Fruit fly (Drosophila melanogaster) whole organism, adult: ENCODE measurements around the gene bcn92.

Source experiments
- CG11617 ChIP-seq: fragments of 200-800 bp; sonication (Bioruptor generic); optimal IDR thresholded peaks from 2 replicates; lab custom pipeline; 2017; ENCODE audit warnings: mild to moderate bottlenecking, missing biosample characterization, missing genetic modification reagents, missing genetic modification characterization
- CG12768 ChIP-seq: fragments of 200-800 bp; sonication (Bioruptor generic); optimal IDR thresholded peaks from 2 replicates; lab custom pipeline; 2017; ENCODE audit warnings: missing biosample characterization, missing genetic modification characterization, mild to moderate bottlenecking, moderate library complexity, missing genetic modification reagents
- CG14711 ChIP-seq: fragments of 200-800 bp; sonication (Bioruptor generic); optimal IDR thresholded peaks from 2 replicates; lab custom pipeline; 2018; ENCODE audit warnings: missing biosample characterization, mild to moderate bottlenecking, missing genetic modification characterization, moderate library complexity
- CG1620 ChIP-seq: fragments of 200-800 bp; sonication (Bioruptor generic); optimal IDR thresholded peaks from 2 replicates; lab custom pipeline; 2016; ENCODE audit warnings: missing biosample characterization, missing genetic modification characterization
- CG33017 ChIP-seq: fragments of 200-800 bp; sonication (Bioruptor generic); optimal IDR thresholded peaks from 2 replicates; lab custom pipeline; 2018; ENCODE audit warnings: missing biosample characterization, mild to moderate bottlenecking, missing genetic modification characterization, moderate library complexity
- CG5204 ChIP-seq: fragments of 200-800 bp; sonication (Bioruptor generic); optimal IDR thresholded peaks from 2 replicates; lab custom pipeline; 2016; ENCODE audit warnings: missing biosample characterization, missing genetic modification characterization
- CG7045 ChIP-seq: fragments of 200-800 bp; sonication (Bioruptor generic); optimal IDR thresholded peaks from 2 replicates; lab custom pipeline; 2017; ENCODE audit warnings: missing biosample characterization, mild to moderate bottlenecking, missing genetic modification characterization
- CG7101 ChIP-seq: fragments of 200-800 bp; sonication (Bioruptor generic); optimal IDR thresholded peaks from 2 replicates; lab custom pipeline; 2018; ENCODE audit warnings: missing biosample characterization, mild to moderate bottlenecking, missing genetic modification characterization, moderate library complexity
- Clk ChIP-seq: fragments of 200-800 bp; sonication (Bioruptor generic); optimal IDR thresholded peaks from 2 replicates; lab custom pipeline; 2017; ENCODE audit warnings: missing biosample characterization, missing genetic modification characterization
- Crg-1 ChIP-seq: fragments of 200-800 bp; sonication (Bioruptor generic); optimal IDR thresholded peaks from 2 replicates; lab custom pipeline; 2016; ENCODE audit warnings: missing biosample characterization, missing genetic modification characterization
- Hr96 ChIP-seq: fragments of 200-800 bp; sonication (Bioruptor generic); optimal IDR thresholded peaks from 2 replicates; lab custom pipeline; 2016; ENCODE audit warnings: missing biosample characterization, missing genetic modification characterization
- Mnt ChIP-seq: fragments of 200-800 bp; sonication (Bioruptor generic); optimal IDR thresholded peaks from 2 replicates; lab custom pipeline; 2016; ENCODE audit warnings: missing biosample characterization, mild to moderate bottlenecking, missing genetic modification characterization
- bab1 ChIP-seq: fragments of 200-800 bp; sonication (Bioruptor generic); optimal IDR thresholded peaks from 3 replicates; lab custom pipeline; 2019; ENCODE audit warnings: missing biosample characterization, mild to moderate bottlenecking, missing genetic modification characterization, moderate library complexity
- cic ChIP-seq: fragments of 200-800 bp; sonication (Bioruptor generic); optimal IDR thresholded peaks from 2 replicates; lab custom pipeline; 2017; ENCODE audit warnings: missing biosample characterization, mild to moderate bottlenecking, missing genetic modification characterization, moderate library complexity
- cnc ChIP-seq, 2 experiments: fragments of >200 bp; optimal IDR thresholded peaks; 2 replicates each; lab custom pipeline; 2017
- kay ChIP-seq: fragments of 200-800 bp; sonication (Bioruptor generic); peaks from one replicate; lab custom pipeline; 2016; ENCODE audit warnings: missing biosample characterization, missing genetic modification characterization, borderline replicate concordance
- ovo ChIP-seq: fragments of 200-800 bp; sonication (Bioruptor generic); optimal IDR thresholded peaks from 2 replicates; lab custom pipeline; 2016; ENCODE audit warnings: missing biosample characterization, missing genetic modification characterization
- pad ChIP-seq: fragments of 200-800 bp; sonication (Bioruptor generic); optimal IDR thresholded peaks from 3 replicates; lab custom pipeline; 2017; ENCODE audit warnings: missing biosample characterization, missing genetic modification characterization, mild to moderate bottlenecking, moderate library complexity, missing genetic modification reagents
- tj ChIP-seq: fragments of 200-800 bp; sonication (Bioruptor generic); optimal IDR thresholded peaks from 3 replicates; lab custom pipeline; 2017; ENCODE audit warnings: missing biosample characterization, mild to moderate bottlenecking, missing genetic modification characterization, moderate library complexity
- toe ChIP-seq: fragments of 200-800 bp; sonication (Bioruptor generic); optimal IDR thresholded peaks from 2 replicates; lab custom pipeline; 2016; ENCODE audit warnings: missing biosample characterization, missing genetic modification characterization

bcn92 gene

dm6 chrX:2135868-2136787 lies 13.3 kb downstream of the bcn92 start:
- peak; percentile 16 for TF ChIP-seq CG5204
- TF ChIP-seq CG7045, result no peak

dm6 chrX:2134965-2135758 lies 14.3 kb downstream of the bcn92 start:
- peak; percentile 25 for TF ChIP-seq cic (GFP tag; lab: Kevin White, UChicago)
- peak; percentile 98 for TF ChIP-seq CG14711
- peak; percentile 55 for TF ChIP-seq CG12768 (GFP tag; lab: Kevin White, UChicago)
- TF ChIP-seq CG7045, result peak; percentile 81
- TF ChIP-seq toe, result peak; percentile 80
- peak; percentile 33 for TF ChIP-seq ovo
- no peak for TF ChIP-seq cnc (optimal IDR thresholded peaks at IDR 0.05; lab: Kevin White, UChicago)
- TF ChIP-seq CG1620 (GFP tag; lab: Kevin White, UChicago), result peak; percentile 58
- no peak for TF ChIP-seq tj (GFP tag; lab: Kevin White, UChicago)
- peak; percentile 90 for TF ChIP-seq CG7101
- TF ChIP-seq CG5204, result peak; percentile 79
- TF ChIP-seq Mnt (GFP tag; lab: Kevin White, UChicago), result peak; percentile 68
- peak; percentile 64 for TF ChIP-seq Crg-1 (GFP tag; lab: Kevin White, UChicago)
- peak; percentile 74 for TF ChIP-seq kay (GFP tag; lab: Kevin White, UChicago)
- peak; percentile 73 for TF ChIP-seq pad (GFP tag; lab: Kevin White, UChicago)
- peak; percentile 86 for TF ChIP-seq bab1
- peak; percentile 88 for TF ChIP-seq Hr96 (GFP tag; lab: Kevin White, UChicago)
- TF ChIP-seq CG33017, result peak; percentile 76
- TF ChIP-seq CG11617 (GFP tag; lab: Kevin White, UChicago), result peak; percentile 84
- no peak for TF ChIP-seq Clk

dm6 chrX:2134226-2134880 lies 15.1 kb downstream of the bcn92 start:
- TF ChIP-seq CG5204 (peak; percentile 3), kay (GFP tag; lab: Kevin White, UChicago) (no peak), CG33017 (peak; percentile 38)

- TF ChIP-seq toe (no peak), pad (GFP tag; lab: Kevin White, UChicago) (peak; percentile 75), tj (GFP tag; lab: Kevin White, UChicago) (peak; percentile 31), Clk (no peak), CG5204 (no peak), CG33017 (no peak), CG1620 (GFP tag; lab: Kevin White, UChicago) (no peak), CG7101 (no peak), CG12768 (GFP tag; lab: Kevin White, UChicago) (no peak), Crg-1 (GFP tag; lab: Kevin White, UChicago) (no peak), cic (GFP tag; lab: Kevin White, UChicago) (peak; percentile 17), CG11617 (GFP tag; lab: Kevin White, UChicago) (no peak), CG14711 (peak; percentile 21), CG7045 (no peak), ovo (peak; percentile 25)
Observed at dm6 chrX:2125527-2126088, 23.8 kb downstream of the bcn92 start.

- TF ChIP-seq cnc (optimal IDR thresholded peaks at IDR 0.05; lab: Kevin White, UChicago), result no peak
- peak; percentile 94 for TF ChIP-seq CG7045
- TF ChIP-seq tj (GFP tag; lab: Kevin White, UChicago), result peak; percentile 88
- peak; percentile 94 for TF ChIP-seq CG7101
- TF ChIP-seq cic (GFP tag; lab: Kevin White, UChicago), result no peak
- TF ChIP-seq Hr96 (GFP tag; lab: Kevin White, UChicago), result no peak
- peak; percentile 82 for TF ChIP-seq CG14711
- no peak for TF ChIP-seq Mnt (GFP tag; lab: Kevin White, UChicago)
- TF ChIP-seq CG33017, result peak; percentile 90
- no peak for TF ChIP-seq Clk
- peak; percentile 52 for TF ChIP-seq CG5204
- TF ChIP-seq CG12768 (GFP tag; lab: Kevin White, UChicago), result peak; percentile 82
- peak; percentile 35 for TF ChIP-seq toe
- TF ChIP-seq pad (GFP tag; lab: Kevin White, UChicago), result peak; percentile 72
- TF ChIP-seq CG11617 (GFP tag; lab: Kevin White, UChicago), result peak; percentile 91
- peak; percentile 28 for TF ChIP-seq Crg-1 (GFP tag; lab: Kevin White, UChicago)
- TF ChIP-seq ovo, result peak; percentile 53
- peak; percentile 67 for TF ChIP-seq bab1
- TF ChIP-seq CG1620 (GFP tag; lab: Kevin White, UChicago), result no peak
- peak; percentile 78 for TF ChIP-seq kay (GFP tag; lab: Kevin White, UChicago)
Observed at dm6 chrX:2123965-2124688, 25.3 kb downstream of the bcn92 start.
